Worm (Caenorhabditis elegans) whole organism, L3 larva: ENCODE measurements around the gene nep-16.

Source experiments
- aly-2 ChIP-seq: fragments of 150-350 bp; optimal IDR thresholded peaks from 2 replicates; lab custom pipeline; 2014; ENCODE audit warnings: missing biosample characterization, missing genetic modification characterization
- ceh-16 ChIP-seq: sonication (generic microtip); optimal IDR thresholded peaks from 2 replicates; lab custom pipeline; 2017; ENCODE audit warnings: missing biosample characterization, missing genetic modification characterization
- ceh-82 ChIP-seq: fragments of 150-350 bp; optimal IDR thresholded peaks from 2 replicates; lab custom pipeline; 2014; ENCODE audit warnings: missing biosample characterization, missing genetic modification characterization
- ceh-9 ChIP-seq: sonication (generic microtip); optimal IDR thresholded peaks from 2 replicates; lab custom pipeline; 2018; ENCODE audit warnings: missing biosample characterization, missing genetic modification characterization
- daf-12 ChIP-seq: fragments of 150-350 bp; optimal IDR thresholded peaks from 2 replicates; lab custom pipeline; 2014; ENCODE audit warnings: missing biosample characterization, missing genetic modification reagents, missing genetic modification characterization
- egl-27 ChIP-seq: sonication (generic microtip); optimal IDR thresholded peaks from 4 replicates; lab custom pipeline; 2017; ENCODE audit warnings: missing biosample characterization, missing genetic modification reagents, missing genetic modification characterization
- egl-5 ChIP-seq: fragments of 150-350 bp; optimal IDR thresholded peaks from 2 replicates; lab custom pipeline; 2017; ENCODE audit warnings: missing biosample characterization, missing genetic modification reagents, missing genetic modification characterization, inconsistent platforms
- elt-1 ChIP-seq: fragments of 150-350 bp; optimal IDR thresholded peaks from 2 replicates; lab custom pipeline; 2014; ENCODE audit warnings: missing biosample characterization, missing genetic modification characterization
- elt-2 ChIP-seq: sonication (generic microtip); optimal IDR thresholded peaks from 2 replicates; lab custom pipeline; 2016; ENCODE audit warnings: missing genetic modification reagents, mild to moderate bottlenecking, missing genetic modification characterization, missing compliant biosample characterization
- elt-3 ChIP-seq, 3 experiments: fragments of 150-350 bp in 1 of 3; sonication (generic microtip) in 2 of 3; optimal IDR thresholded peaks; 2 replicates in 2 of 3; 4 replicates in 1 of 3; lab custom pipeline; 2014 to 2017; ENCODE audit warnings: missing biosample characterization in 3 of 3, missing genetic modification characterization in 3 of 3
- eor-1 ChIP-seq, 2 experiments: fragments of 150-350 bp; optimal IDR thresholded peaks; 2 replicates each; lab custom pipeline; 2014 to 2018; ENCODE audit warnings: missing biosample characterization in 2 of 2, missing genetic modification characterization in 2 of 2
- fkh-10 ChIP-seq: sonication (generic microtip); optimal IDR thresholded peaks from 2 replicates; lab custom pipeline; 2017; ENCODE audit warnings: missing biosample characterization, missing genetic modification reagents, missing genetic modification characterization
- fos-1 ChIP-seq: fragments of 150-350 bp; optimal IDR thresholded peaks from 2 replicates; lab custom pipeline; 2014; ENCODE audit warnings: missing biosample characterization, missing genetic modification characterization
- hmg-11 ChIP-seq: sonication (generic microtip); optimal IDR thresholded peaks from 2 replicates; lab custom pipeline; 2016; ENCODE audit warnings: missing genetic modification characterization, missing compliant biosample characterization
- jun-1 ChIP-seq: fragments of 150-350 bp; optimal IDR thresholded peaks from 2 replicates; lab custom pipeline; 2014; ENCODE audit warnings: missing biosample characterization, missing genetic modification reagents, missing genetic modification characterization
- lin-15B ChIP-seq: fragments of 150-350 bp; optimal IDR thresholded peaks from 2 replicates; lab custom pipeline; 2014; ENCODE audit warnings: missing biosample characterization, missing genetic modification characterization
- lin-39 ChIP-seq: fragments of 150-350 bp; optimal IDR thresholded peaks from 2 replicates; lab custom pipeline; 2018; ENCODE audit warnings: missing biosample characterization, missing genetic modification reagents, missing genetic modification characterization
- lsy-12 ChIP-seq: sonication (generic microtip); optimal IDR thresholded peaks from 2 replicates; lab custom pipeline; 2016; ENCODE audit warnings: mild to moderate bottlenecking, missing genetic modification characterization, missing compliant biosample characterization
- mdl-1 ChIP-seq: fragments of 150-350 bp; optimal IDR thresholded peaks from 2 replicates; lab custom pipeline; 2014; ENCODE audit warnings: missing biosample characterization, missing genetic modification characterization
- nfya-1 ChIP-seq: sonication (generic microtip); optimal IDR thresholded peaks from 2 replicates; lab custom pipeline; 2017; ENCODE audit warnings: missing genetic modification characterization, mild to moderate bottlenecking, missing compliant biosample characterization, antibody characterized with exemption, moderate library complexity; ENCODE audit not compliant: insufficient read depth
- nhr-11 ChIP-seq: fragments of 150-350 bp; optimal IDR thresholded peaks from 2 replicates; lab custom pipeline; 2014; ENCODE audit warnings: missing biosample characterization, missing genetic modification characterization
- nhr-23 ChIP-seq: fragments of 150-350 bp; optimal IDR thresholded peaks from 2 replicates; lab custom pipeline; 2014; ENCODE audit warnings: missing biosample characterization, missing genetic modification reagents, missing genetic modification characterization
- nhr-237 ChIP-seq: fragments of 150-350 bp; optimal IDR thresholded peaks from 2 replicates; lab custom pipeline; 2014; ENCODE audit warnings: missing biosample characterization, missing genetic modification characterization
- nhr-25 ChIP-seq: sonication (generic microtip); optimal IDR thresholded peaks from 2 replicates; lab custom pipeline; 2017; ENCODE audit warnings: missing biosample characterization, missing genetic modification characterization
- nhr-28 ChIP-seq: fragments of 150-350 bp; optimal IDR thresholded peaks from 2 replicates; lab custom pipeline; 2014; ENCODE audit warnings: missing biosample characterization, missing genetic modification characterization
- nhr-67 ChIP-seq: fragments of 150-350 bp; optimal IDR thresholded peaks from 2 replicates; lab custom pipeline; 2014; ENCODE audit warnings: missing biosample characterization, missing genetic modification characterization
- nhr-77 ChIP-seq: fragments of 150-350 bp; optimal IDR thresholded peaks from 2 replicates; lab custom pipeline; 2014; ENCODE audit warnings: missing biosample characterization, missing genetic modification characterization
- pha-4 ChIP-seq: fragments of 150-350 bp; optimal IDR thresholded peaks from 2 replicates; lab custom pipeline; 2014; ENCODE audit warnings: missing biosample characterization, missing genetic modification reagents, missing genetic modification characterization
- sea-2 ChIP-seq: fragments of 150-350 bp; sonication (generic microtip); optimal IDR thresholded peaks from 4 replicates; lab custom pipeline; 2014; ENCODE audit warnings: missing biosample characterization, missing genetic modification reagents, missing genetic modification characterization
- skn-1 ChIP-seq: fragments of 150-350 bp; optimal IDR thresholded peaks from 2 replicates; lab custom pipeline; 2014; ENCODE audit warnings: missing biosample characterization, missing genetic modification characterization
- snpc-4 ChIP-seq: fragments of 150-350 bp; optimal IDR thresholded peaks from 2 replicates; lab custom pipeline; 2014; ENCODE audit warnings: missing biosample characterization, missing genetic modification characterization
- tbx-2 ChIP-seq: sonication (generic microtip); optimal IDR thresholded peaks from 2 replicates; lab custom pipeline; 2016; ENCODE audit warnings: mild to moderate bottlenecking, missing genetic modification characterization, missing compliant biosample characterization
- unc-39 ChIP-seq: sonication (generic microtip); optimal IDR thresholded peaks from 4 replicates; lab custom pipeline; 2017; ENCODE audit warnings: missing biosample characterization, missing genetic modification characterization
- unc-62 ChIP-seq: fragments of 150-350 bp; sonication (generic microtip); optimal IDR thresholded peaks from 4 replicates; lab custom pipeline; 2014; ENCODE audit warnings: missing biosample characterization, missing genetic modification reagents, missing genetic modification characterization
- ztf-4 ChIP-seq: fragments of 150-350 bp; optimal IDR thresholded peaks from 2 replicates; lab custom pipeline; 2014; ENCODE audit warnings: missing biosample characterization, missing genetic modification characterization

The nep-16 gene

DNA sequence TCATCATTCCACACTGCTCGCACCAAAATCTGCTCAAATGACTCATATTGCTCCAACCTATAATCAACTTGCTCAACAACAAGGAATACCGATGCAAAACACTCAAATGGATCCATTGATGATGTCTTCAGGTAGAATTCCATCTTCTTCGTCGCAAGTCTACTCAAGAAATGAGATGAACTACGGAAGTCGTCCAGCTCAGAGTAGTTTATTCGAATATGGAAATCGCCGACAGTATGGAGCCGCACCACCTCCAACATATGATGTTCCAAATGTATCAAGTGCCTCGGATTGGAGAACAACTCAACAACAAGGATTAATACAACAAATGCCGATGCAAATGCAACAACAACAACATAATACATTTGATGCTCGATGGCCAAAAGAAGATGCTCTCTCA is 18.6 kb downstream of the nep-16 start:
- TF ChIP-seq jun-1 (tag; lab: Kevin White, UChicago), result no peak
- TF ChIP-seq, all 47 proteins: peak for 0

DNA sequence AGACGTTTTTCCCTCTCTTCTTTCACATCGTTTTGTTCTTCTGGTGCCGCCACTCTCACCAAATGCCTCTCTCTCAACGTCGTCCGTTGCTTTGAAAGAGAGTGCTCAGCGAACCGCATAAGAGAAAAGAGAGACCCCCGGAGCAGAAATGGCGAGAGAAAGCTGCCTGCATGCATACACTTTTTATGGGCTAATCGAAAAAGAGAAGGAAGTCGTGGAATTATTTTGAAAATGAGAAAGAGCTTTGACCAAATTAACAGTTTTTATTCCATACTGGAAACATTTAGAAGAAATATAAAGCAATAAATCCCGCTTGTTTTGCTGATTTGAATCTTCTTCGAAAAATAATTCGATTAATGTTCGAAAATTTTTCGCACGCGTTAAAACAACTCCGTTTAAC is 21.2 kb downstream of the nep-16 start:
- TF ChIP-seq ztf-4 (tag; lab: Kevin White, UChicago) (no peak), nfya-1 (tag; lab: Kevin White, UChicago) (peak; percentile 40)
- TF ChIP-seq, all 47 proteins: peak for 1

DNA sequence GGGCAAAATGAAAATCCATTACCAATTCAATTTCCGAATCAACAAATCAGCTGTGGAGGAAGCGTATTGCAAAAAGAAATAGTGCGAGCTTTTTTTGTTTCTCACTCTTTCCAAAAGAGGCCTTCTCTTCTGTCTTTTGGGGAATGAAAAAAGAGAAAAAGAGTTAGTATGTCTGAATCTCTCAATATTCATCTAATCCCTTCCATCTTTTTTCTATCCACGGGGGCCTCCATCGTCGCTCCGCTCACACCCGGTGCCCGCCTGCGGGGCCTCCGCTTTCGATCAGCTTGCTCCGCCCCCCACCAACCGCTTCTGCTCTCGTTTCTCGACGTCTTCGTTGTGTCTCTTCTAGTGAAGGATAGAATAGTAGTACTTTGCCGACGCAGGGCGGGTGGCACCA is 22.4 kb downstream of the nep-16 start:
- TF ChIP-seq fos-1 (tag; lab: Kevin White, UChicago), result no peak
- peak; percentile 21 for TF ChIP-seq snpc-4 (tag; lab: Kevin White, UChicago)
- TF ChIP-seq lsy-12 (tag; lab: Kevin White, UChicago), result no peak
- no peak for TF ChIP-seq nhr-28 (tag; lab: Kevin White, UChicago)
- peak; percentile 52 for TF ChIP-seq fkh-10 (GFP tag; lab: Kevin White, UChicago)
- peak; percentile 51 for TF ChIP-seq nfya-1 (tag; lab: Kevin White, UChicago)
- TF ChIP-seq hmg-11 (tag; lab: Kevin White, UChicago), result peak; percentile 14
- TF ChIP-seq ztf-4 (tag; lab: Kevin White, UChicago), result no peak
- TF ChIP-seq lin-39 (tag; lab: Kevin White, UChicago), result peak; percentile 69

DNA sequence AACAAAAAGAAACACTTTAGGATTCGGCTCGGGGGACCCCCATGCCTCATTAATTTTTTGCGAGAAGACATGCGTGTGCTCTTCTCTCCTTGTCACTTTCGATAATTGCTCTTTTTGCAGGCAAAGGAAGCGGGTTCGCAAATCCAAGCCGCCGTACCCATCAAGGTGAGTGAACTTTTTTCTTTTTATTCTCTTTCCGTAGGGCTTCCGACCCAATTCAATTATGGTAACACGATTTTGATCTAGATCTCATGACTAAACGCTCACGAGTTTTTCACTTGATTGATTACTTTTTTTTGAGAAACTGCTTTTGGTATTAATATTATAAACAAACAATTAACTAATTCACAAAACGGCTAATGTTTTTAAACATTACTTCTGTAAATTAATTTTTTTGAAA is 29.1 kb downstream of the nep-16 start:
- TF ChIP-seq pha-4 (tag; lab: Kevin White, UChicago) (no peak), egl-5 (no peak), unc-62 (GFP tag; lab: Kevin White, UChicago) (no peak), mdl-1 (no peak), nhr-23 (tag; lab: Kevin White, UChicago) (no peak), snpc-4 (tag; lab: Kevin White, UChicago) (no peak), ceh-82 (tag; lab: Kevin White, UChicago) (no peak), nhr-11 (no peak), fos-1 (tag; lab: Kevin White, UChicago) (no peak), eor-1 (tag; optimal IDR thresholded peaks at IDR 0.05; lab: Kevin White, UChicago) (no peak), nhr-237 (tag; lab: Kevin White, UChicago) (no peak), tbx-2 (tag; lab: Kevin White, UChicago) (no peak), egl-27 (tag; lab: Kevin White, UChicago) (no peak), nhr-25 (tag; lab: Kevin White, UChicago) (no peak), lsy-12 (tag; lab: Kevin White, UChicago) (no peak), jun-1 (tag; lab: Kevin White, UChicago) (no peak), skn-1 (tag; lab: Kevin White, UChicago) (no peak)

DNA sequence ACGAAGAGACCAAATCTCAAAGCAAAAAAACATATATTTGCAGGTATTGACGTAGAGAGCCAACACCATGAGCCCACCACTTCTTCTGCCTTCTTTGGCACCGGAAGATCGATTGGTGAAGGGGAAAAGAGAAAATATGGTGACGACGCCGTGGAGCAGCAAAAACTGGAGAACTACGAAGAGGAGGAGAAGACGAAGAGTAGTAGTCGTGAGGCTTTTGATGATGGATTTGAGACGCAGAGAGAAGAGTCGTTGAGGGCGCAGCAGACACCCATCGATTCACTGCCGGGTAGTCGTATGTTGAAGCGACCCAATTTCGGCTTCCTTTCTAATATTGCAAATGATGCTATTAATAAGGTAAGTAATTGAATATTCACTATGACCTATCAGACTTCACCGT is 30.3 kb downstream of the nep-16 start:
- no peak for TF ChIP-seq unc-39 (tag; lab: Kevin White, UChicago)
- TF ChIP-seq jun-1 (tag; lab: Kevin White, UChicago), result no peak
- TF ChIP-seq hmg-11 (tag; lab: Kevin White, UChicago), result peak; percentile 12
- TF ChIP-seq nhr-77 (tag; lab: Kevin White, UChicago), result no peak
- TF ChIP-seq daf-12 (tag; lab: Kevin White, UChicago), result no peak
- TF ChIP-seq elt-1 (tag; lab: Kevin White, UChicago), result no peak
- TF ChIP-seq nfya-1 (tag; lab: Kevin White, UChicago), result peak; percentile 19
- TF ChIP-seq lin-39 (tag; lab: Kevin White, UChicago), result peak; percentile 74
- TF ChIP-seq fkh-10 (GFP tag; lab: Kevin White, UChicago), result peak; percentile 5

DNA sequence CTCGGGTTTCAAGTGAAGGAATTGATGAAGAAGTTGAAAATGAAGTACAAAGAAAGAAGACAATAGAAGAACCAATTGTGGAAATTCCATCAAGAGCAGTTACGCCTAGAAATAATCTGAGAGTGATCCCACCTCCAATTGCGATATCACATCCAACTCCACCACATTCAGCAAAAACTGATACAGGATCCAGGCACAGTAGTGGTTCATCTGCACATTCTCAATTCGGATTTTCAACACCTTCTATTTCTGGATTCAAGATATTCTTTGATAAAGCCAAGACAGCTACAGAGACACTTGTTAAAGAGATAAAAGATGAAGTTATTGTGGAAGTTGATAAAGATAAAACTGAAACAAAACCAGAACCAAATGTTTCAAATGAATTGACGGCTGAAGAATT is 33.5 kb downstream of the nep-16 start:
- TF ChIP-seq ztf-4 (tag; lab: Kevin White, UChicago), result no peak

DNA sequence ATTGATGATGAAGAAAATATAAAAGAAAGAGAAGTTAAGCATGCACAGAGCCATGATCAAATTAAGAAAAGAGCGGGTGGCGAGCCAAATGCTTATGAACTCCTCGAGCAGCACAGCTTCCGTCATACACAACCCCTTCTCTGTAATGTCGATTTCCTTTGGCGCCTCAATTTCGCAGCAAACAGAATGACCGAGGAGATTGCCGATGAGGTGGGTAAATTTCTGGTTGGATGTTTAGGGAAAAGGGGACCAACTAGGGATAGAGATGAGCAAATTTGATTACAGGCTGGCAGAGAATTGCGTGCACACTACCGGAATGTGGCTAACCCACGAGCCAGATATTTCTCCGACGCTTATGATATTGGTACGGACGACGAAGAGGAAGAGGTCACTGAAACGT is 36.2 kb downstream of the nep-16 start:
- TF ChIP-seq elt-3 (tag; optimal IDR thresholded peaks at IDR 0.05; lab: Kevin White, UChicago) (no peak), ceh-16 (tag; lab: Kevin White, UChicago) (no peak), nhr-11 (no peak), nhr-67 (tag; lab: Kevin White, UChicago) (no peak), elt-2 (tag; lab: Kevin White, UChicago) (no peak), pha-4 (tag; lab: Kevin White, UChicago) (no peak), nhr-77 (tag; lab: Kevin White, UChicago) (no peak), lin-15B (tag; lab: Kevin White, UChicago) (no peak), aly-2 (tag; lab: Kevin White, UChicago) (no peak), nhr-25 (tag; lab: Kevin White, UChicago) (no peak), sea-2 (GFP tag; lab: Kevin White, UChicago) (no peak), egl-5 (no peak), nhr-23 (tag; lab: Kevin White, UChicago) (no peak), ceh-9 (tag; lab: Kevin White, UChicago) (no peak)
